Worm (Caenorhabditis elegans): Measurements from ENCODE around the gene srj-53.
A peak's percentile ranks its signal among the peaks of the same experiment; 100 is the strongest.

srj-53 gene

ce11 chrV:726573-727483 is 32.3 kb upstream of the srj-53 start:
- TF ChIP-seq ztf-29 (GFP tag; IDR thresholded peaks at IDR 0.05) (no peak), cog-1 (tag; optimal IDR thresholded peaks at IDR 0.05) (no peak), ztf-23 (GFP tag; IDR thresholded peaks at IDR 0.05) (no peak), flt-1 (GFP tag; IDR thresholded peaks at IDR 0.05) (no peak), med-1 (GFP tag; optimal IDR thresholded peaks at IDR 0.05; ENCODE audit: insufficient read depth) (no peak), klf-2 (GFP tag; conservative IDR thresholded peaks at IDR 0.05) (no peak), ref-1 (GFP tag; conservative IDR thresholded peaks at IDR 0.05) (no peak), T22C8.4 (GFP tag; IDR thresholded peaks at IDR 0.05) (no peak), tab-1 (GFP tag; IDR thresholded peaks at IDR 0.05) (no peak)

ce11 chrV:725807-726572 is 31.5 kb upstream of the srj-53 start:
- no peak for TF ChIP-seq flt-1 (GFP tag; IDR thresholded peaks at IDR 0.05)
- no peak for TF ChIP-seq T22C8.4 (GFP tag; IDR thresholded peaks at IDR 0.05)
- TF ChIP-seq ztf-23 (GFP tag; IDR thresholded peaks at IDR 0.05) = no peak
- TF ChIP-seq ref-1 (GFP tag; conservative IDR thresholded peaks at IDR 0.05) = no peak
- no peak for TF ChIP-seq ztf-29 (GFP tag; IDR thresholded peaks at IDR 0.05)
- no peak for TF ChIP-seq tab-1 (GFP tag; IDR thresholded peaks at IDR 0.05)
- TF ChIP-seq med-1 (GFP tag; optimal IDR thresholded peaks at IDR 0.05; ENCODE audit: insufficient read depth) = no peak
- no peak for TF ChIP-seq cog-1 (tag; optimal IDR thresholded peaks at IDR 0.05)
- TF ChIP-seq klf-2 (GFP tag; conservative IDR thresholded peaks at IDR 0.05) = no peak

- TF ChIP-seq flt-1 (GFP tag; IDR thresholded peaks at IDR 0.05) = 0 out of 2 replicates have a peak, but pooled peaks have one; percentile 45
- no peak for TF ChIP-seq T22C8.4 (GFP tag; IDR thresholded peaks at IDR 0.05)
These were observed 30.7 kb upstream of the srj-53 start for ce11 chrV:724946-725806.

DNA sequence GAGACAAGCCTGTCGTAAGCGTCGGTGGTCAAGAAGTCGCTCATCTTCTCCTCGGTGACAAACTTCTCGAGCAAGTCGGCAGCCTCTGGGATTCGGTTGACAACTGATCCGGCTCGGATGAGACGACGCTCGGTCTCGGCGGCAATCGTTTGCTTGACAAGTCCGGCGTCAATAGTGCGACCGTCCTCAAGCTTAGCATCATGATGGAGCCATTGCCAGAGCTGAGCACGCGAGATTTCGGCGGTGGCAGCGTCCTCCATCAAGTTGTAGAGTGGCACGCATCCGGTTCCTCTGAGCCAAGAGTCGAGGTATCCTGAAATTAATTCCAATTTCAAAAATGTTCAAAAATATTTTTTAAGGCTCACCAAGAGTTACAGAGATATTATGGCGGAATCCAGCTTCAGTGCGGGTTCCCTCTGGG is 30.0 kb upstream of the srj-53 start:
- TF ChIP-seq cog-1 (tag; optimal IDR thresholded peaks at IDR 0.05) (no peak), klf-2 (GFP tag; conservative IDR thresholded peaks at IDR 0.05) (no peak), tab-1 (GFP tag; IDR thresholded peaks at IDR 0.05) (no peak), ztf-23 (GFP tag; IDR thresholded peaks at IDR 0.05) (no peak), med-1 (GFP tag; optimal IDR thresholded peaks at IDR 0.05; ENCODE audit: insufficient read depth) (no peak), ztf-29 (GFP tag; IDR thresholded peaks at IDR 0.05) (no peak), T22C8.4 (GFP tag; IDR thresholded peaks at IDR 0.05) (no peak), flt-1 (GFP tag; IDR thresholded peaks at IDR 0.05) (no peak), ref-1 (GFP tag; conservative IDR thresholded peaks at IDR 0.05) (no peak)

- peak; percentile 51; the same call in 1 of the 2 replicates for TF ChIP-seq flt-1 (GFP tag; IDR thresholded peaks at IDR 0.05)
- TF ChIP-seq cog-1 (tag; optimal IDR thresholded peaks at IDR 0.05) = no peak
These were observed 29.4 kb upstream of the srj-53 start, which contains the start of gene fbxb-72 for ce11 chrV:723895-724352. Gene fbxb-72 (minus strand): TSS chrV:723952.

DNA sequence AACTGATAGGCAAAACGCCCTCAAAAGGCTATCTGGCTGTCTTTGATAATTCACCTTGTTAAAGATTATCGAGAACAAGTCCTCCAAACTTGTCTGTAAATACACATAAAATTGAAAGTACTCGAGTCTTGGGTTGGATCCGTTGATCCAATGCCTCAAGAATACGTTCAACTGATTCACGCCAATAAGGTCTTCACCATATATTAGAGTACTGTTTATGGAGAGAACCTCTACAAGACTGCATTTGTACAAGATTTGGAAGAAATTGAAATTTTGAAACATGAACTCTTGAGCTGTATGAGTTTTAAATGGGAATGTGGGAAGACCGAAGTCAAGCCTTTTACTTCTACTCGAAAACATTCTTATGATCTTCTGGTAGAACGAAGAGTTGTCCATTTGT is 28.4 kb upstream of the srj-53 start:
- no peak for TF ChIP-seq ztf-29 (GFP tag; IDR thresholded peaks at IDR 0.05)
- no peak for TF ChIP-seq cog-1 (tag; optimal IDR thresholded peaks at IDR 0.05)
- TF ChIP-seq flt-1 (GFP tag; IDR thresholded peaks at IDR 0.05) = no peak
- TF ChIP-seq ztf-23 (GFP tag; IDR thresholded peaks at IDR 0.05) = no peak

DNA sequence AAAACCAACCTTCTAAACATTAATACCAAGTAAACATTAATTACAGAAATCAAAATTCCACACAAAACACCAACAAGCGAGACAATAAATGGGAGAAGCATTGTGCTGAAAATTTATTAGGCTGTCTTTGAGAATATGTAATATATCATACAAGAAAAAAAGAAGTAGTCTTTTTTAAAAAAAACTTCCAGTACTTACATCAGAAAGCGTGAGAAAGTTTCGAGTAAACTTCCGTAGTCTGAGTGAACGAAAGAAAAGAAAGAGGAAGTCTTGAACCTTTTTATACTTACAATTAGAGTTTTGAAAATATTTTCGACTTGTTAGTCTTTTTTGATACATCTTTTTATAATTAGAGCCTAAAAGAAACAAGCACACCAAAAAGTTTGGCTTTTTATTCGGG is 25.2 kb upstream of the srj-53 start, which contains the start of gene srbc-40:
Gene srbc-40, minus strand, starts transcription at position 101 of the 400 bp plus-strand sequence.
- TF ChIP-seq flt-1 (GFP tag; IDR thresholded peaks at IDR 0.05) (no peak), ztf-23 (GFP tag; IDR thresholded peaks at IDR 0.05) (no peak), cog-1 (tag; optimal IDR thresholded peaks at IDR 0.05) (no peak), klf-2 (GFP tag; conservative IDR thresholded peaks at IDR 0.05) (no peak), T22C8.4 (GFP tag; IDR thresholded peaks at IDR 0.05) (no peak), tab-1 (GFP tag; IDR thresholded peaks at IDR 0.05) (no peak), med-1 (GFP tag; optimal IDR thresholded peaks at IDR 0.05; ENCODE audit: insufficient read depth) (no peak), ref-1 (GFP tag; conservative IDR thresholded peaks at IDR 0.05) (no peak), ztf-29 (GFP tag; IDR thresholded peaks at IDR 0.05) (no peak)

- TF ChIP-seq med-1 (GFP tag; optimal IDR thresholded peaks at IDR 0.05; ENCODE audit: insufficient read depth) (no peak), tab-1 (GFP tag; IDR thresholded peaks at IDR 0.05) (no peak), T22C8.4 (GFP tag; IDR thresholded peaks at IDR 0.05) (no peak), ref-1 (GFP tag; conservative IDR thresholded peaks at IDR 0.05) (no peak), cog-1 (tag; optimal IDR thresholded peaks at IDR 0.05) (no peak), klf-2 (GFP tag; conservative IDR thresholded peaks at IDR 0.05) (no peak), ztf-29 (GFP tag; IDR thresholded peaks at IDR 0.05) (no peak), ztf-23 (GFP tag; IDR thresholded peaks at IDR 0.05) (no peak), flt-1 (GFP tag; IDR thresholded peaks at IDR 0.05) (no peak)
These were observed 18.4 kb upstream of the srj-53 start, which contains the start of gene cyp-33C11 for ce11 chrV:712882-713281. Gene cyp-33C11 (minus strand): TSS chrV:712982.

- TF ChIP-seq med-1 (GFP tag; optimal IDR thresholded peaks at IDR 0.05; ENCODE audit: insufficient read depth) (no peak), klf-2 (GFP tag; conservative IDR thresholded peaks at IDR 0.05) (no peak), flt-1 (GFP tag; IDR thresholded peaks at IDR 0.05) (no peak), cog-1 (tag; optimal IDR thresholded peaks at IDR 0.05) (no peak), tab-1 (GFP tag; IDR thresholded peaks at IDR 0.05) (no peak), ztf-29 (GFP tag; IDR thresholded peaks at IDR 0.05) (no peak), ztf-23 (GFP tag; IDR thresholded peaks at IDR 0.05) (no peak), ref-1 (GFP tag; conservative IDR thresholded peaks at IDR 0.05) (no peak), T22C8.4 (GFP tag; IDR thresholded peaks at IDR 0.05) (no peak)
These were observed 14.3 kb upstream of the srj-53 start, which contains the start of gene srbc-39 for ce11 chrV:708808-709207. Gene srbc-39 (plus strand): TSS chrV:709108.
